Worm (Caenorhabditis elegans) whole organism, young adult: ENCODE measurements around the gene crls-1.

ENCODE experiments used
- B0336.3 ChIP-seq: fragments of 200-800 bp; sonication (Bioruptor generic); IDR thresholded peaks from 2 replicates; pipeline ENCODE4 v1.3.6; 2022; ENCODE audit warnings: missing genetic modification characterization, missing compliant biosample characterization
- D2030.7 ChIP-seq: fragments of 200-800 bp; sonication (Bioruptor generic); IDR thresholded peaks from 2 replicates; pipeline ENCODE4 v1.3.6; 2022; ENCODE audit warnings: missing genetic modification reagents, missing genetic modification characterization, missing compliant biosample characterization
- F37B4.10 ChIP-seq: fragments of 200-800 bp; sonication (Bioruptor generic); IDR thresholded peaks from 2 replicates; pipeline ENCODE4 v1.3.6; 2022; ENCODE audit warnings: missing genetic modification characterization, missing compliant biosample characterization
- F49E8.2 ChIP-seq: sonication (generic microtip); optimal IDR thresholded peaks from 3 replicates; lab custom pipeline; 2017; ENCODE audit warnings: missing genetic modification characterization, mild to moderate bottlenecking, missing compliant biosample characterization, antibody characterized with exemption, moderate library complexity; ENCODE audit not compliant: insufficient read depth
- F52B5.7 ChIP-seq: sonication (generic microtip); optimal IDR thresholded peaks from 2 replicates; lab custom pipeline; 2016; ENCODE audit warnings: mild to moderate bottlenecking, missing genetic modification characterization, missing compliant biosample characterization
- F57A8.1 ChIP-seq: fragments of 200-800 bp; sonication (Bioruptor generic); optimal IDR thresholded peaks from 2 replicates; lab custom pipeline; 2018; ENCODE audit warnings: mild to moderate bottlenecking, missing genetic modification characterization, moderate library complexity, missing compliant biosample characterization
- F57C9.4 ChIP-seq: sonication (generic microtip); optimal IDR thresholded peaks from 2 replicates; lab custom pipeline; 2017; ENCODE audit warnings: mild to moderate bottlenecking, missing genetic modification characterization, missing compliant biosample characterization
- Y53G8AR.9 ChIP-seq: fragments of 200-800 bp; sonication (Bioruptor generic); conservative IDR thresholded peaks from 2 replicates; pipeline ENCODE4 v1.3.6; 2022; ENCODE audit warnings: missing genetic modification reagents, missing genetic modification characterization, missing compliant biosample characterization
- Y95B8A.8 ChIP-seq: fragments of 200-800 bp; sonication (Bioruptor generic); IDR thresholded peaks from 2 replicates; pipeline ENCODE4 v1.3.6; 2022; ENCODE audit warnings: missing genetic modification reagents, missing genetic modification characterization, missing compliant biosample characterization
- bed-1 ChIP-seq: fragments of 200-800 bp; sonication (Bioruptor generic); IDR thresholded peaks from 2 replicates; pipeline ENCODE4 v1.3.6; 2022; ENCODE audit warnings: missing genetic modification reagents, missing genetic modification characterization, missing compliant biosample characterization
- cebp-1 ChIP-seq, 2 experiments: fragments of 200-800 bp in 1 of 2; sonication (Bioruptor generic) in 1 of 2; sonication (generic microtip) in 1 of 2; IDR thresholded peaks in 1 of 2; optimal IDR thresholded peaks in 1 of 2; 2 replicates each; pipeline versions ENCODE4 v1.3.6 to Lab custom; 2017 to 2022; ENCODE audit warnings: missing compliant biosample characterization in 2 of 2, missing genetic modification characterization in 2 of 2, mild to moderate bottlenecking in 1 of 2, missing genetic modification reagents in 1 of 2, moderate library complexity in 1 of 2
- ceh-27 ChIP-seq: fragments of 200-800 bp; sonication (Bioruptor generic); optimal IDR thresholded peaks from 2 replicates; lab custom pipeline; 2018; ENCODE audit warnings: mild to moderate bottlenecking, missing genetic modification characterization, moderate library complexity, missing compliant biosample characterization
- ceh-58 ChIP-seq: fragments of 200-800 bp; sonication (Bioruptor generic); IDR thresholded peaks from 2 replicates; pipeline ENCODE4 v1.3.6; 2022; ENCODE audit warnings: missing genetic modification characterization, missing compliant biosample characterization
- chd-7 ChIP-seq: sonication (generic microtip); optimal IDR thresholded peaks from 2 replicates; lab custom pipeline; 2016; ENCODE audit warnings: mild to moderate bottlenecking, missing genetic modification characterization, moderate library complexity, missing compliant biosample characterization
- die-1 ChIP-seq: sonication (generic microtip); optimal IDR thresholded peaks from 2 replicates; lab custom pipeline; 2016; ENCODE audit warnings: missing genotype, mild to moderate bottlenecking, missing genetic modification characterization, missing compliant biosample characterization
- dox-1 ChIP-seq: fragments of 200-800 bp; sonication (Bioruptor generic); IDR thresholded peaks from 2 replicates; pipeline ENCODE4 v1.3.6; 2022; ENCODE audit warnings: missing genetic modification reagents, missing genetic modification characterization, missing compliant biosample characterization
- egl-44 ChIP-seq: fragments of 200-800 bp; sonication (Bioruptor generic); IDR thresholded peaks from 2 replicates; pipeline ENCODE4 v1.3.6; 2022; ENCODE audit warnings: missing genetic modification reagents, missing genetic modification characterization, missing compliant biosample characterization
- ekl-4 ChIP-seq: fragments of 200-800 bp; sonication (Bioruptor generic); IDR thresholded peaks from 2 replicates; pipeline ENCODE4 v1.3.6; 2022; ENCODE audit warnings: missing genetic modification reagents, missing genetic modification characterization, missing compliant biosample characterization
- ets-4 ChIP-seq: fragments of 200-800 bp; sonication (Bioruptor generic); optimal IDR thresholded peaks from 2 replicates; lab custom pipeline; 2018; ENCODE audit warnings: mild to moderate bottlenecking, missing genetic modification characterization, missing compliant biosample characterization
- hmg-1.2 ChIP-seq: fragments of 200-800 bp; sonication (Bioruptor generic); IDR thresholded peaks from 2 replicates; pipeline ENCODE4 v1.3.6; 2022; ENCODE audit warnings: missing genetic modification reagents, missing genetic modification characterization, missing compliant biosample characterization
- hmg-20 ChIP-seq: fragments of 200-800 bp; sonication (Bioruptor generic); IDR thresholded peaks from 2 replicates; pipeline ENCODE4 v1.3.6; 2022; ENCODE audit warnings: missing genetic modification reagents, missing genetic modification characterization, missing compliant biosample characterization
- hrde-1 ChIP-seq: sonication (generic microtip); optimal IDR thresholded peaks from 2 replicates; lab custom pipeline; 2016; ENCODE audit warnings: missing genetic modification characterization, mild to moderate bottlenecking, missing compliant biosample characterization, moderate library complexity, missing genotype, missing genetic modification reagents, borderline replicate concordance
- hsf-1 ChIP-seq: fragments of 200-800 bp; sonication (Bioruptor generic); IDR thresholded peaks from 2 replicates; pipeline ENCODE4 v1.3.6; 2022; ENCODE audit warnings: missing genetic modification reagents, missing genetic modification characterization, missing compliant biosample characterization
- lag-1 ChIP-seq: fragments of 200-800 bp; sonication (Bioruptor generic); IDR thresholded peaks from 2 replicates; pipeline ENCODE4 v1.3.6; 2022; ENCODE audit warnings: missing genetic modification reagents, missing genetic modification characterization, missing compliant biosample characterization
- lin-35 ChIP-seq, 3 experiments: fragments of 150-350 bp in 2 of 3; sonication (generic microtip) in 1 of 3; optimal IDR thresholded peaks; 2 replicates each; lab custom pipeline; 2014 to 2018; ENCODE audit warnings: missing biosample characterization in 3 of 3, missing genetic modification characterization in 3 of 3, missing genetic modification reagents in 3 of 3
- madf-3 ChIP-seq: fragments of 200-800 bp; sonication (Bioruptor generic); IDR thresholded peaks from 2 replicates; pipeline ENCODE4 v1.3.6; 2022; ENCODE audit warnings: missing genetic modification reagents, missing genetic modification characterization, missing compliant biosample characterization
- madf-6 ChIP-seq: fragments of 200-800 bp; sonication (Bioruptor generic); IDR thresholded peaks from 2 replicates; pipeline ENCODE4 v1.3.6; 2022; ENCODE audit warnings: missing genetic modification reagents, missing genetic modification characterization, missing compliant biosample characterization
- mcd-1 ChIP-seq: fragments of 200-800 bp; sonication (Bioruptor generic); IDR thresholded peaks from 2 replicates; pipeline ENCODE4 v1.3.6; 2022; ENCODE audit warnings: missing genetic modification reagents, missing genetic modification characterization, missing compliant biosample characterization
- mes-4 ChIP-seq: sonication (generic microtip); optimal IDR thresholded peaks from 2 replicates; lab custom pipeline; 2016; ENCODE audit warnings: missing genotype, missing genetic modification characterization, missing compliant biosample characterization
- mxl-1 ChIP-seq: sonication (generic microtip); optimal IDR thresholded peaks from 2 replicates; lab custom pipeline; 2016; ENCODE audit warnings: missing genetic modification characterization, missing compliant biosample characterization
- nfyb-1 ChIP-seq: fragments of 200-800 bp; sonication (Bioruptor generic); IDR thresholded peaks from 2 replicates; pipeline ENCODE4 v1.3.6; 2022; ENCODE audit warnings: missing genetic modification reagents, missing genetic modification characterization, missing compliant biosample characterization
- nhr-80 ChIP-seq: sonication (generic microtip); optimal IDR thresholded peaks from 2 replicates; lab custom pipeline; 2016; ENCODE audit warnings: missing genetic modification characterization, missing compliant biosample characterization
- nhr-90 ChIP-seq: sonication (generic microtip); optimal IDR thresholded peaks from 2 replicates; lab custom pipeline; 2016; ENCODE audit warnings: missing genotype, mild to moderate bottlenecking, missing genetic modification characterization, missing compliant biosample characterization
- rcor-1 ChIP-seq: fragments of 200-800 bp; sonication (Bioruptor generic); IDR thresholded peaks from 2 replicates; pipeline ENCODE4 v1.3.6; 2022; ENCODE audit warnings: missing genetic modification reagents, missing genetic modification characterization, missing compliant biosample characterization
- repo-1 ChIP-seq: sonication (generic microtip); optimal IDR thresholded peaks from 2 replicates; lab custom pipeline; 2017; ENCODE audit warnings: mild to moderate bottlenecking, missing genetic modification characterization, missing compliant biosample characterization
- snpc-3.4 ChIP-seq: sonication (generic microtip); optimal IDR thresholded peaks from 2 replicates; lab custom pipeline; 2017; ENCODE audit warnings: missing genetic modification characterization, mild to moderate bottlenecking, missing compliant biosample characterization, antibody characterized with exemption, moderate library complexity, missing genotype, missing genetic modification reagents
- tlf-1 ChIP-seq: fragments of 200-800 bp; sonication (Bioruptor generic); optimal IDR thresholded peaks from 2 replicates; lab custom pipeline; 2018; ENCODE audit warnings: mild to moderate bottlenecking, missing genetic modification characterization, missing compliant biosample characterization
- zfh-2 ChIP-seq: fragments of 200-800 bp; sonication (Bioruptor generic); conservative IDR thresholded peaks from 2 replicates; pipeline ENCODE4 v1.3.6; 2022; ENCODE audit warnings: missing genetic modification reagents, missing genetic modification characterization, missing compliant biosample characterization
- zim-3 ChIP-seq: sonication (generic microtip); optimal IDR thresholded peaks from 2 replicates; lab custom pipeline; 2017; ENCODE audit warnings: mild to moderate bottlenecking, missing genetic modification characterization, moderate library complexity, missing compliant biosample characterization

Gene crls-1

DNA sequence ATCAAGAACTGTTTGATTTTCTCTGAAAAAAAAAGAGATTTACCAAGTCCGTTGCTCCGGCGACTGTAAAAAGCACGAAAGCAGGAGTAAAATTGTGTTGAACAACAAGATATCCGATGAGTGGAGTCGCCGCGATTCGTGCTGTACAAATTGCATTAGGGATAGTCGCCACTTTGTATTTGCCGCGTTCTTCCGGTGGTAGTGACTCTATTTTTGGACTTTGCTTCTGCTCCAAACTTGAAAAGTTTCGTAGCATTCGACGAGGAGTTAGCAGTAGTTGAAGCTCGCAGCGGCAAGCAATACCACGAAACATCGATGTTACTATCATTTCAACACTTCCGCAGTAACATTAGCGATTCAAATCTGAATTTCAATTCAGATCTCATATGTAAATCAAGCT, at the start of gene crls-1:
crls-1 (minus strand) TSS at position 363 of the 400 bp plus-strand sequence.
- peak; percentile 58; the same call in 1 of the 2 replicates for TF ChIP-seq ekl-4 (GFP tag; lab: Robert Waterston, UW)
- TF ChIP-seq F52B5.7, result peak; percentile 26
- peak; percentile 25 for TF ChIP-seq chd-7 (tag; lab: Kevin White, UChicago)
- 0 out of 2 replicates have a peak, but pooled peaks have one; percentile 28 for TF ChIP-seq madf-3
- peak; percentile 16 for TF ChIP-seq tlf-1 (GFP tag; lab: Kevin White, UChicago)
- TF ChIP-seq mcd-1, result peak; percentile 29
- TF ChIP-seq snpc-3.4 (tag; lab: Kevin White, UChicago), result no peak
- no peak for TF ChIP-seq hmg-1.2
- TF ChIP-seq repo-1 (tag; lab: Kevin White, UChicago), result peak; percentile 72
- TF ChIP-seq madf-6 (GFP tag; lab: Robert Waterston, UW), result peak; percentile 14; the same call in 1 of the 2 replicates
- TF ChIP-seq F49E8.2, result no peak
- peak; percentile 59; the same call in 1 of the 2 replicates for TF ChIP-seq hsf-1
- TF ChIP-seq rcor-1 (GFP tag; lab: Robert Waterston, UW), result no peak
- TF ChIP-seq lag-1 (GFP tag; lab: Robert Waterston, UW), result no peak
- TF ChIP-seq Y95B8A.8 (GFP tag; lab: Robert Waterston, UW), result 0 out of 2 replicates have a peak, but pooled peaks have one; percentile 17
- no peak for TF ChIP-seq die-1 (tag; lab: Kevin White, UChicago)
- TF ChIP-seq D2030.7 (GFP tag; lab: Robert Waterston, UW), result peak; percentile 14; the same call in 1 of the 2 replicates
- 0 out of 2 replicates have a peak, but pooled peaks have one; percentile 37 for TF ChIP-seq nfyb-1
- no peak for TF ChIP-seq mes-4 (tag; lab: Kevin White, UChicago)
- no peak for TF ChIP-seq nhr-90 (tag; lab: Kevin White, UChicago)
- TF ChIP-seq Y53G8AR.9, result peak; percentile 53; the same call in 1 of the 2 replicates
- no peak for TF ChIP-seq ceh-58 (GFP tag; lab: Robert Waterston, UW)
- TF ChIP-seq B0336.3 (GFP tag; lab: Robert Waterston, UW), result 0 out of 2 replicates have a peak, but pooled peaks have one; percentile 30

- TF ChIP-seq nhr-80 (tag; lab: Kevin White, UChicago) (peak; percentile 79), zfh-2 (no peak), F37B4.10 (no peak), cebp-1 (GFP tag; IDR thresholded peaks at IDR 0.05; lab: Robert Waterston, UW) (no peak), cebp-1 (tag; optimal IDR thresholded peaks at IDR 0.05; lab: Kevin White, UChicago) (no peak), dox-1 (no peak), lin-35 (GFP tag; optimal IDR thresholded peaks at IDR 0.05; lab: Kevin White, UChicago) (no peak), F57A8.1 (GFP tag; lab: Kevin White, UChicago) (no peak)
Observed at ce11 chrIII:955981-956380, 46.3 kb upstream of the crls-1 start, which contains the start of gene fbxa-54. fbxa-54 (plus strand) TSS chrIII:956334.

- TF ChIP-seq ets-4 (no peak), egl-44 (GFP tag; lab: Robert Waterston, UW) (no peak), mxl-1 (tag; lab: Kevin White, UChicago) (no peak), zfh-2 (no peak), hmg-20 (no peak)
Observed at ce11 chrIII:954553-954952, 44.9 kb upstream of the crls-1 start, which contains the start of the genes T12B5.15 and T12B5.14. T12B5.15 (minus strand) TSS chrIII:954653. T12B5.14 (plus strand) TSS chrIII:954873.

DNA sequence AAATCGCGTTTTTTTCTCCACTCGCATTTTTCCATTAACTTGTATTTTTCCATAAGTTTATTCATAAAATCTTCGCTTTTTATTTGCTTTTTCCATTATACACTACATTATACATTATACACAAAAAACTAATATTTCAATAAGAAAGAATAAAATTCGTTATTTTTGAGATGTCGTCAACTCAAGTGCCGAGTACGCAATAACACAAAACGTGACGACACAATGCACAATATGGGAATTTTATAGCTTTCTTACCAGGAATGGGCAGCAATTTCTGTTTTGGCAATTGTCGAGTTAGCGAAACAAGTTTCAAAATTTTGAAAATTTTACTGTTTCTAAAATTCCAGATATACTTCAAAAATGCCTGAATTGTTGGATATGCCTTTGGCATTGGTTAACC, 42.5 kb upstream of the crls-1 start, which contains the start of gene fbxa-10:
fbxa-10 (plus strand) TSS at position 207 of the 400 bp plus-strand sequence.
- TF ChIP-seq ceh-27 (GFP tag; lab: Kevin White, UChicago), result no peak
- TF ChIP-seq hrde-1 (tag; lab: Kevin White, UChicago), result no peak
- TF ChIP-seq lag-1 (GFP tag; lab: Robert Waterston, UW), result no peak
- TF ChIP-seq zim-3, result no peak
- TF ChIP-seq bed-1, result no peak
- no peak for TF ChIP-seq lin-35 (GFP tag; optimal IDR thresholded peaks at IDR 0.05; lab: Kevin White, UChicago)
- TF ChIP-seq die-1 (tag; lab: Kevin White, UChicago), result no peak
- TF ChIP-seq F57C9.4, result no peak
- no peak for TF ChIP-seq nhr-90 (tag; lab: Kevin White, UChicago)
- no peak for TF ChIP-seq ekl-4 (GFP tag; lab: Robert Waterston, UW)
